Worm (Caenorhabditis elegans): ENCODE data around the gene T05C7.7.

DNA sequence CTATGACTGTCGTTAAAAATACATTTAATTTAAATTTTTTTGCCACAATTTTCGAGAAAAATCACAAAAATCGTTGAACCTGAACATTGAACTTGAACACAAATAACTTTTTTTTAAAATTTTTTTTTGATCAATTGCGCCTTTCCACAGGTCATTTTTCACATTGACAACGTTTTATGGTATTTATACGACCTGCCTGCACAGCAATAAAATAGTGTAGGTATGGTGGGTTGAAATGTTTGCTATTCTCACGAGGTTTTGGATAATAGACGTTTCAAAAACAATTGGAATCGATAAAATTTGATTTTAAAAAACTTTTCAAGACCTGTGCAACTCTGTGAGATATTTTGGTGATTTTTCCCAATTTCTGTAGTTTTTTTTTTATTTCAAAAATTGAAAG is 16.7 kb downstream of the T05C7.7 start:
- no peak for TF ChIP-seq W03F9.2 (tag; optimal IDR thresholded peaks at IDR 0.05)
- no peak for TF ChIP-seq dao-5 (tag; optimal IDR thresholded peaks at IDR 0.05)
- no peak for TF ChIP-seq him-1 (tag; optimal IDR thresholded peaks at IDR 0.05)

Measured in whole organism, L4/young adult.